Fruit fly (Drosophila melanogaster) whole organism, prepupa: ENCODE data around the gene Df31.

Source experiments
- Blimp-1 ChIP-seq: fragments of 200-800 bp; sonication (Bioruptor generic); optimal IDR thresholded peaks from 3 replicates; lab custom pipeline; 2017; ENCODE audit warnings: missing biosample characterization, missing genetic modification characterization, mild to moderate bottlenecking, moderate library complexity, missing genetic modification reagents
- CG10631 ChIP-seq: fragments of 200-800 bp; sonication (Bioruptor generic); optimal IDR thresholded peaks from 2 replicates; lab custom pipeline; 2016; ENCODE audit warnings: missing biosample characterization, missing genetic modification characterization
- CG10669 ChIP-seq: fragments of 200-800 bp; sonication (Bioruptor generic); optimal IDR thresholded peaks from 3 replicates; lab custom pipeline; 2018; ENCODE audit warnings: missing biosample characterization, mild to moderate bottlenecking, missing genetic modification characterization, moderate library complexity
- CG11762 ChIP-seq: fragments of 200-800 bp; sonication (Bioruptor generic); optimal IDR thresholded peaks from 3 replicates; lab custom pipeline; 2016; ENCODE audit warnings: missing biosample characterization, missing genetic modification characterization; ENCODE audit not compliant: insufficient read depth
- CG11902 ChIP-seq: fragments of 200-800 bp; sonication (Bioruptor generic); optimal IDR thresholded peaks from 3 replicates; lab custom pipeline; 2016; ENCODE audit warnings: missing biosample characterization, missing genetic modification characterization
- CG15336 ChIP-seq: fragments of 200-800 bp; sonication (Bioruptor generic); IDR thresholded peaks from 2 replicates; pipeline ENCODE4 v1.3.6; 2022; ENCODE audit warnings: missing biosample characterization, missing genetic modification characterization
- CG1621 ChIP-seq: fragments of 200-800 bp; sonication (Bioruptor generic); optimal IDR thresholded peaks from 3 replicates; lab custom pipeline; 2018; ENCODE audit warnings: missing biosample characterization, mild to moderate bottlenecking, missing genetic modification characterization
- CG16779 ChIP-seq: fragments of 200-800 bp; sonication (Bioruptor generic); optimal IDR thresholded peaks from 3 replicates; lab custom pipeline; 2017; ENCODE audit warnings: missing biosample characterization, mild to moderate bottlenecking, missing genetic modification characterization
- CG3032 ChIP-seq: fragments of 200-800 bp; optimal IDR thresholded peaks from 2 replicates; lab custom pipeline; 2019; ENCODE audit warnings: missing biosample characterization, mild to moderate bottlenecking, missing genetic modification characterization, moderate library complexity
- CG31627 ChIP-seq: fragments of 200-800 bp; sonication (Bioruptor generic); optimal IDR thresholded peaks from 3 replicates; lab custom pipeline; 2016; ENCODE audit warnings: missing biosample characterization, missing genetic modification characterization
- CG32006 ChIP-seq: fragments of 200-800 bp; sonication (Bioruptor generic); optimal IDR thresholded peaks from 3 replicates; lab custom pipeline; 2017; ENCODE audit warnings: missing biosample characterization, mild to moderate bottlenecking, missing genetic modification characterization
- CG34406 ChIP-seq: fragments of 200-800 bp; sonication (Bioruptor generic); optimal IDR thresholded peaks from 3 replicates; lab custom pipeline; 2016; ENCODE audit warnings: missing biosample characterization, missing genetic modification characterization
- CG3919 ChIP-seq: fragments of 200-800 bp; sonication (Bioruptor generic); optimal IDR thresholded peaks from 3 replicates; lab custom pipeline; 2016; ENCODE audit warnings: missing biosample characterization, missing genetic modification characterization
- CG4318 ChIP-seq: fragments of 200-800 bp; sonication (Bioruptor generic); optimal IDR thresholded peaks from 3 replicates; lab custom pipeline; 2017; ENCODE audit warnings: missing biosample characterization, mild to moderate bottlenecking, missing genetic modification characterization
- CG6276 ChIP-seq: fragments of 200-800 bp; sonication (Bioruptor generic); optimal IDR thresholded peaks from 2 replicates; lab custom pipeline; 2017; ENCODE audit warnings: missing biosample characterization, mild to moderate bottlenecking, missing genetic modification characterization
- CG6808 ChIP-seq: fragments of 200-800 bp; sonication (Bioruptor generic); optimal IDR thresholded peaks from 3 replicates; lab custom pipeline; 2017; ENCODE audit warnings: missing biosample characterization, missing genetic modification characterization, mild to moderate bottlenecking, moderate library complexity, missing genetic modification reagents
- CG6854 ChIP-seq: fragments of 200-800 bp; sonication (Bioruptor generic); optimal IDR thresholded peaks from 2 replicates; lab custom pipeline; 2017; ENCODE audit warnings: missing biosample characterization, mild to moderate bottlenecking, missing genetic modification characterization
- CG7368 ChIP-seq: fragments of 200-800 bp; sonication (Bioruptor generic); optimal IDR thresholded peaks from 3 replicates; lab custom pipeline; 2016; ENCODE audit warnings: missing biosample characterization, missing genetic modification characterization
- CG8119 ChIP-seq: fragments of 200-800 bp; sonication (Bioruptor generic); IDR thresholded peaks from 3 replicates; pipeline ENCODE4 v1.3.6; 2022; ENCODE audit warnings: missing biosample characterization, missing genetic modification characterization
- CG8319 ChIP-seq: fragments of 200-800 bp; sonication (Bioruptor generic); optimal IDR thresholded peaks from 3 replicates; lab custom pipeline; 2016; ENCODE audit warnings: missing biosample characterization, missing genetic modification characterization
- CG8632 ChIP-seq: fragments of 200-800 bp; sonication (Bioruptor generic); optimal IDR thresholded peaks from 3 replicates; lab custom pipeline; 2016; ENCODE audit warnings: missing biosample characterization, missing genetic modification characterization
- Eip75B ChIP-seq: fragments of 200-800 bp; sonication (Bioruptor generic); optimal IDR thresholded peaks from 3 replicates; lab custom pipeline; 2016; ENCODE audit warnings: missing biosample characterization, missing genetic modification characterization
- Eip78C ChIP-seq: fragments of 200-800 bp; sonication (Bioruptor generic); peaks from one replicate; lab custom pipeline; 2016; ENCODE audit warnings: missing biosample characterization, missing genetic modification characterization
- Ets21C ChIP-seq: fragments of 200-800 bp; sonication (Bioruptor generic); optimal IDR thresholded peaks from 3 replicates; lab custom pipeline; 2016; ENCODE audit warnings: missing biosample characterization, missing genetic modification characterization
- Ets96B ChIP-seq: fragments of 200-800 bp; optimal IDR thresholded peaks from 2 replicates; lab custom pipeline; 2019; ENCODE audit warnings: missing biosample characterization, mild to moderate bottlenecking, missing genetic modification characterization, moderate library complexity
- Gug ChIP-seq: fragments of 200-800 bp; sonication (Bioruptor generic); IDR thresholded peaks from 2 replicates; pipeline ENCODE4 v1.3.6; 2022; ENCODE audit warnings: missing biosample characterization, missing genetic modification characterization
- Hr38 ChIP-seq: sonication (Bioruptor generic); optimal IDR thresholded peaks from 2 replicates; lab custom pipeline; 2016; ENCODE audit warnings: missing biosample characterization, missing genetic modification characterization
- Hr39 ChIP-seq: fragments of 200-800 bp; sonication (Bioruptor generic); optimal IDR thresholded peaks from 2 replicates; lab custom pipeline; 2016; ENCODE audit warnings: missing biosample characterization, missing genetic modification characterization
- Hr4 ChIP-seq: fragments of 200-800 bp; sonication (Bioruptor generic); optimal IDR thresholded peaks from 3 replicates; lab custom pipeline; 2016; ENCODE audit warnings: missing biosample characterization, missing genetic modification characterization
- Lpt ChIP-seq: fragments of 200-800 bp; sonication (Bioruptor generic); optimal IDR thresholded peaks from 3 replicates; lab custom pipeline; 2016; ENCODE audit warnings: missing biosample characterization, missing genetic modification characterization
- Met ChIP-seq: fragments of 200-800 bp; sonication (Bioruptor generic); optimal IDR thresholded peaks from 3 replicates; lab custom pipeline; 2016; ENCODE audit warnings: missing biosample characterization, missing genetic modification characterization
- OdsH ChIP-seq: fragments of 200-800 bp; sonication (Bioruptor generic); optimal IDR thresholded peaks from 3 replicates; lab custom pipeline; 2016; ENCODE audit warnings: missing biosample characterization, missing genetic modification characterization
- Smox ChIP-seq: fragments of 200-800 bp; sonication (Bioruptor generic); optimal IDR thresholded peaks from 3 replicates; lab custom pipeline; 2016; ENCODE audit warnings: missing biosample characterization, missing genetic modification characterization
- Sox102F ChIP-seq: fragments of 200-800 bp; sonication (Bioruptor generic); optimal IDR thresholded peaks from 2 replicates; lab custom pipeline; 2016; ENCODE audit warnings: missing biosample characterization, mild to moderate bottlenecking, missing genetic modification characterization
- Sox14 ChIP-seq: fragments of 200-800 bp; sonication (Bioruptor generic); optimal IDR thresholded peaks from 3 replicates; lab custom pipeline; 2016; ENCODE audit warnings: missing biosample characterization, missing genetic modification characterization
- Sox15 ChIP-seq: fragments of 200-800 bp; sonication (Bioruptor generic); optimal IDR thresholded peaks from 3 replicates; lab custom pipeline; 2016; ENCODE audit warnings: missing biosample characterization, missing genetic modification characterization
- acj6 ChIP-seq: fragments of 200-800 bp; sonication (Bioruptor generic); optimal IDR thresholded peaks from 3 replicates; lab custom pipeline; 2016; ENCODE audit warnings: missing biosample characterization, missing genetic modification characterization
- cyc ChIP-seq: fragments of 200-800 bp; sonication (Bioruptor generic); optimal IDR thresholded peaks from 3 replicates; lab custom pipeline; 2016; ENCODE audit warnings: missing biosample characterization, missing genetic modification characterization
- dac ChIP-seq: fragments of 200-800 bp; sonication (Bioruptor generic); optimal IDR thresholded peaks from 2 replicates; lab custom pipeline; 2017; ENCODE audit warnings: missing biosample characterization, mild to moderate bottlenecking, missing genetic modification characterization
- dsx ChIP-seq: fragments of 200-800 bp; optimal IDR thresholded peaks from 3 replicates; lab custom pipeline; 2019; ENCODE audit warnings: missing biosample characterization, mild to moderate bottlenecking, missing genetic modification characterization, moderate library complexity; ENCODE audit not compliant: poor library complexity, severe bottlenecking
- eg ChIP-seq: fragments of 200-800 bp; sonication (Bioruptor generic); IDR thresholded peaks from 3 replicates; pipeline ENCODE4 v1.3.6; 2022; ENCODE audit warnings: missing biosample characterization, missing genetic modification characterization
- esn ChIP-seq: fragments of 200-800 bp; sonication (Bioruptor generic); optimal IDR thresholded peaks from 2 replicates; lab custom pipeline; 2016; ENCODE audit warnings: missing biosample characterization, mild to moderate bottlenecking, missing genetic modification characterization, moderate library complexity
- fd85E ChIP-seq: fragments of 200-800 bp; sonication (Bioruptor generic); optimal IDR thresholded peaks from 3 replicates; lab custom pipeline; 2016; ENCODE audit warnings: missing biosample characterization, missing genetic modification characterization
- fkh ChIP-seq: fragments of 200-800 bp; sonication (Bioruptor generic); optimal IDR thresholded peaks from 3 replicates; lab custom pipeline; 2017; ENCODE audit warnings: missing biosample characterization, mild to moderate bottlenecking, missing genetic modification characterization, moderate library complexity
- lz ChIP-seq: fragments of 200-800 bp; sonication (Bioruptor generic); optimal IDR thresholded peaks from 3 replicates; lab custom pipeline; 2016; ENCODE audit warnings: missing biosample characterization, missing genetic modification characterization
- net ChIP-seq: fragments of 200-800 bp; sonication (Bioruptor generic); optimal IDR thresholded peaks from 3 replicates; lab custom pipeline; 2016; ENCODE audit warnings: missing biosample characterization, missing genetic modification characterization
- pdm3 ChIP-seq: fragments of 200-800 bp; sonication (Bioruptor generic); optimal IDR thresholded peaks from 3 replicates; lab custom pipeline; 2016; ENCODE audit warnings: missing biosample characterization, missing genetic modification characterization
- salr ChIP-seq, 2 experiments: fragments of 200-800 bp; sonication (Bioruptor generic); optimal IDR thresholded peaks; 3 replicates each; lab custom pipeline; 2016 to 2018; ENCODE audit warnings: missing biosample characterization in 2 of 2, missing genetic modification characterization in 2 of 2, mild to moderate bottlenecking in 1 of 2
- spab ChIP-seq: fragments of 200-800 bp; sonication (Bioruptor generic); optimal IDR thresholded peaks from 2 replicates; lab custom pipeline; 2017; ENCODE audit warnings: missing biosample characterization, mild to moderate bottlenecking, missing genetic modification characterization, missing genetic modification reagents
- ss ChIP-seq, 2 experiments: fragments of 200-800 bp; sonication (Bioruptor generic); optimal IDR thresholded peaks; 2 replicates in 1 of 2; 3 replicates in 1 of 2; lab custom pipeline; 2017 to 2018; ENCODE audit warnings: mild to moderate bottlenecking in 2 of 2, missing biosample characterization in 2 of 2, missing genetic modification characterization in 2 of 2, moderate library complexity in 1 of 2
- svp ChIP-seq: fragments of 200-800 bp; sonication (Bioruptor generic); peaks from one replicate; lab custom pipeline; 2016; ENCODE audit warnings: missing biosample characterization, missing genetic modification characterization
- topi ChIP-seq: fragments of 200-800 bp; sonication (Bioruptor generic); optimal IDR thresholded peaks from 3 replicates; lab custom pipeline; 2016; ENCODE audit warnings: missing biosample characterization, missing genetic modification characterization
- vri ChIP-seq: fragments of 200-800 bp; sonication (Bioruptor generic); optimal IDR thresholded peaks from 3 replicates; lab custom pipeline; 2016; ENCODE audit warnings: missing biosample characterization, mild to moderate bottlenecking, missing genetic modification characterization

The Df31 gene

dm6 chr2L:21657426-21657825, 27.7 kb upstream of the Df31 start:
- TF ChIP-seq ss (GFP tag; optimal IDR thresholded peaks at IDR 0.05; lab: Kevin White, UChicago) (no peak), CG10631 (GFP tag; lab: Kevin White, UChicago) (peak; percentile 60), salr (GFP tag; optimal IDR thresholded peaks at IDR 0.05; lab: Kevin White, UChicago) (peak in 1 of 2 experiments; percentile 6), fd85E (GFP tag; lab: Kevin White, UChicago) (no peak), Gug (no peak), svp (peak; percentile 82), Met (peak; percentile 48), Sox14 (peak; percentile 87), CG8119 (GFP tag; lab: Robert Waterston, UW) (no peak), Eip78C (GFP tag; lab: Kevin White, UChicago) (peak; percentile 79), CG31627 (GFP tag; lab: Kevin White, UChicago) (peak; percentile 60), CG8319 (no peak), CG34406 (GFP tag; lab: Kevin White, UChicago) (no peak), CG6276 (no peak), CG1621 (tag; lab: Kevin White, UChicago) (no peak), acj6 (GFP tag; lab: Kevin White, UChicago) (peak; percentile 47), CG6854 (no peak), Hr38 (GFP tag; lab: Kevin White, UChicago) (no peak), CG11902 (GFP tag; lab: Kevin White, UChicago) (peak; percentile 20), dac (peak; percentile 9), topi (peak; percentile 35), pdm3 (GFP tag; lab: Kevin White, UChicago) (peak; percentile 58), CG11762 (GFP tag; lab: Kevin White, UChicago) (no peak), Eip75B (peak; percentile 55), Hr4 (GFP tag; lab: Kevin White, UChicago) (peak; percentile 65), eg (GFP tag; lab: Robert Waterston, UW) (no peak; the same call in 2 of the 3 replicates), lz (GFP tag; lab: Kevin White, UChicago) (peak; percentile 62), esn (GFP tag; lab: Kevin White, UChicago) (peak; percentile 63), CG3032 (tag; lab: Kevin White, UChicago) (peak; percentile 51), CG8632 (GFP tag; lab: Kevin White, UChicago) (peak; percentile 13), vri (GFP tag; lab: Kevin White, UChicago) (no peak), CG6808 (GFP tag; lab: Kevin White, UChicago) (no peak), Sox102F (GFP tag; lab: Kevin White, UChicago) (peak; percentile 31), spab (GFP tag; lab: Kevin White, UChicago) (no peak), CG10669 (GFP tag; lab: Kevin White, UChicago) (no peak), cyc (peak; percentile 34), net (GFP tag; lab: Kevin White, UChicago) (no peak), fkh (GFP tag; lab: Kevin White, UChicago) (no peak), CG4318 (GFP tag; lab: Kevin White, UChicago) (peak; percentile 6), dsx (no peak), CG16779 (tag; lab: Kevin White, UChicago) (no peak), Ets21C (GFP tag; lab: Kevin White, UChicago) (no peak), Blimp-1 (no peak), Lpt (no peak), Sox15 (peak; percentile 23), CG7368 (GFP tag; lab: Kevin White, UChicago) (no peak), OdsH (GFP tag; lab: Kevin White, UChicago) (peak; percentile 47), CG32006 (no peak), Smox (GFP tag; lab: Kevin White, UChicago) (peak; percentile 47), Hr39 (GFP tag; lab: Kevin White, UChicago) (peak; percentile 59), CG15336 (GFP tag; lab: Robert Waterston, UW) (no peak), Ets96B (peak; percentile 44), CG3919 (no peak)
